Fruit fly (Drosophila melanogaster) whole organism: Measurements from ENCODE around the gene Sos.

Experiments used
- CG8478 ChIP-seq: fragments of >200 bp; optimal IDR thresholded peaks from 2 replicates; lab custom pipeline; 2018; ENCODE audit warnings: inconsistent platforms
- psq ChIP-seq: fragments of >200 bp; optimal IDR thresholded peaks from 2 replicates; lab custom pipeline; 2017

- TF ChIP-seq psq (lab: Kevin White, UChicago) (no peak), CG8478 (lab: Kevin White, UChicago) (no peak)
Measured at dm6 chr2L:13805170-13805569, 8.4 kb upstream of the Sos start.
